Fruit fly (Drosophila melanogaster) whole organism, embryonic: Measurements from ENCODE around the gene CG11672.

Experiments used
- B-H1 ChIP-seq: fragments of 200-800 bp; sonication (Bioruptor generic); IDR thresholded peaks from 3 replicates; pipeline ENCODE4 v1.3.6; 2022; ENCODE audit warnings: missing biosample characterization, missing genetic modification characterization
- CG10366 ChIP-seq: fragments of 200-800 bp; sonication (Bioruptor generic); IDR thresholded peaks from 2 replicates; pipeline ENCODE4 v1.3.6; 2022; ENCODE audit warnings: missing biosample characterization, missing genetic modification characterization
- CG10462 ChIP-seq: fragments of 200-800 bp; sonication (Bioruptor generic); optimal IDR thresholded peaks from 2 replicates; lab custom pipeline; 2016; ENCODE audit warnings: missing biosample characterization, missing genetic modification characterization
- CG11456 ChIP-seq: fragments of 200-800 bp; sonication (Bioruptor generic); IDR thresholded peaks from 3 replicates; pipeline ENCODE4 v1.3.6; 2022; ENCODE audit warnings: missing biosample characterization, missing genetic modification characterization
- CG12104 ChIP-seq: fragments of 200-800 bp; sonication (Bioruptor generic); optimal IDR thresholded peaks from 3 replicates; lab custom pipeline; 2016; ENCODE audit warnings: missing biosample characterization, missing genetic modification characterization
- CG12155 ChIP-seq: fragments of 200-800 bp; sonication (Bioruptor generic); optimal IDR thresholded peaks from 3 replicates; lab custom pipeline; 2016; ENCODE audit warnings: missing biosample characterization, missing genetic modification characterization
- CG14667 ChIP-seq: fragments of 200-800 bp; sonication (Bioruptor generic); IDR thresholded peaks from 2 replicates; pipeline ENCODE4 v1.3.6; 2022; ENCODE audit warnings: missing biosample characterization, missing genetic modification characterization
- CG14710 ChIP-seq: fragments of 200-800 bp; sonication (Bioruptor generic); optimal IDR thresholded peaks from 3 replicates; lab custom pipeline; 2019; ENCODE audit warnings: missing biosample characterization, mild to moderate bottlenecking, missing genetic modification characterization, moderate library complexity
- CG16813 ChIP-seq: fragments of 200-800 bp; sonication (Bioruptor generic); IDR thresholded peaks from 3 replicates; pipeline ENCODE4 v1.3.6; 2022; ENCODE audit warnings: missing biosample characterization, missing genetic modification characterization; ENCODE audit not compliant: partially characterized antibody
- CG17328 ChIP-seq: fragments of 200-800 bp; sonication (Bioruptor generic); IDR thresholded peaks from 2 replicates; pipeline ENCODE4 v1.3.6; 2022; ENCODE audit warnings: missing biosample characterization, missing genetic modification characterization
- CG17568 ChIP-seq: fragments of 200-800 bp; sonication (Bioruptor generic); optimal IDR thresholded peaks from 2 replicates; lab custom pipeline; 2018; ENCODE audit warnings: missing biosample characterization, mild to moderate bottlenecking, missing genetic modification characterization, moderate library complexity
- CG17802 ChIP-seq: fragments of 200-800 bp; sonication (Bioruptor generic); optimal IDR thresholded peaks from 2 replicates; lab custom pipeline; 2018; ENCODE audit warnings: missing biosample characterization, mild to moderate bottlenecking, missing genetic modification characterization, moderate library complexity
- CG1792 ChIP-seq: fragments of 200-800 bp; sonication (Bioruptor generic); optimal IDR thresholded peaks from 2 replicates; lab custom pipeline; 2016; ENCODE audit warnings: missing biosample characterization, missing genetic modification characterization
- CG2678 ChIP-seq: fragments of 200-800 bp; sonication (Bioruptor generic); optimal IDR thresholded peaks from 3 replicates; lab custom pipeline; 2019; ENCODE audit warnings: missing biosample characterization, mild to moderate bottlenecking, missing genetic modification characterization, moderate library complexity
- CG2875 ChIP-seq: fragments of 200-800 bp; sonication (Bioruptor generic); optimal IDR thresholded peaks from 2 replicates; lab custom pipeline; 2017; ENCODE audit warnings: missing biosample characterization, mild to moderate bottlenecking, missing genetic modification characterization, missing genetic modification reagents
- CG30020 ChIP-seq: fragments of 200-800 bp; optimal IDR thresholded peaks from 2 replicates; lab custom pipeline; 2019; ENCODE audit warnings: missing biosample characterization, mild to moderate bottlenecking, missing genetic modification characterization, moderate library complexity
- CG3163 ChIP-seq: fragments of 200-800 bp; sonication (Bioruptor generic); optimal IDR thresholded peaks from 3 replicates; lab custom pipeline; 2016; ENCODE audit warnings: missing biosample characterization, missing genetic modification characterization
- CG6689 ChIP-seq: fragments of 200-800 bp; sonication (Bioruptor generic); IDR thresholded peaks from 2 replicates; pipeline ENCODE4 v1.3.6; 2022; ENCODE audit warnings: missing biosample characterization, missing genetic modification characterization
- CG7271 ChIP-seq: fragments of 200-800 bp; sonication (Bioruptor generic); optimal IDR thresholded peaks from 2 replicates; lab custom pipeline; 2018; ENCODE audit warnings: missing biosample characterization, mild to moderate bottlenecking, missing genetic modification characterization, moderate library complexity
- CG7928 ChIP-seq: fragments of 200-800 bp; sonication (Bioruptor generic); optimal IDR thresholded peaks from 2 replicates; lab custom pipeline; 2017; ENCODE audit warnings: missing biosample characterization, mild to moderate bottlenecking, missing genetic modification characterization
- CG8765 ChIP-seq: fragments of 200-800 bp; sonication (Bioruptor generic); IDR thresholded peaks from 2 replicates; pipeline ENCODE4 v1.3.6; 2022; ENCODE audit warnings: missing biosample characterization, missing genetic modification characterization
- CG9215 ChIP-seq: fragments of 200-800 bp; sonication (Bioruptor generic); IDR thresholded peaks from 2 replicates; pipeline ENCODE4 v1.3.6; 2022; ENCODE audit warnings: missing biosample characterization, missing genetic modification characterization
- CG9609 ChIP-seq: fragments of 200-800 bp; sonication (Bioruptor generic); optimal IDR thresholded peaks from 3 replicates; lab custom pipeline; 2016; ENCODE audit warnings: missing biosample characterization, missing genetic modification characterization
- Chrac-16 ChIP-seq: fragments of 200-800 bp; sonication (Bioruptor generic); optimal IDR thresholded peaks from 3 replicates; lab custom pipeline; 2016; ENCODE audit warnings: missing biosample characterization, missing genetic modification characterization
- H2.0 ChIP-seq: fragments of 200-800 bp; sonication (Bioruptor generic); IDR thresholded peaks from 2 replicates; pipeline ENCODE4 v1.3.6; 2022; ENCODE audit warnings: missing biosample characterization, missing genetic modification characterization
- Hand ChIP-seq: fragments of 200-800 bp; sonication (Bioruptor generic); optimal IDR thresholded peaks from 2 replicates; lab custom pipeline; 2017; ENCODE audit warnings: mild to moderate bottlenecking, missing biosample characterization, missing genetic modification reagents, missing genetic modification characterization
- Hr39 ChIP-seq: fragments of >200 bp; optimal IDR thresholded peaks from 2 replicates; lab custom pipeline; 2017
- Jarid2 ChIP-seq: fragments of 200-800 bp; sonication (Bioruptor generic); optimal IDR thresholded peaks from 3 replicates; lab custom pipeline; 2017; ENCODE audit warnings: mild to moderate bottlenecking, missing biosample characterization, missing genetic modification reagents, missing genetic modification characterization
- Meics ChIP-seq: fragments of 200-800 bp; sonication (Bioruptor generic); optimal IDR thresholded peaks from 2 replicates; lab custom pipeline; 2017; ENCODE audit warnings: missing biosample characterization, mild to moderate bottlenecking, missing genetic modification characterization
- NFAT ChIP-seq: fragments of 200-800 bp; sonication (Bioruptor generic); IDR thresholded peaks from 2 replicates; pipeline ENCODE4 v1.3.6; 2022; ENCODE audit warnings: missing biosample characterization, missing genetic modification characterization
- Nf-YC ChIP-seq: fragments of 200-800 bp; optimal IDR thresholded peaks from 3 replicates; lab custom pipeline; 2019; ENCODE audit warnings: missing biosample characterization, mild to moderate bottlenecking, missing genetic modification characterization, moderate library complexity
- PHDP ChIP-seq: fragments of 200-800 bp; sonication (Bioruptor generic); optimal IDR thresholded peaks from 3 replicates; lab custom pipeline; 2018; ENCODE audit warnings: missing biosample characterization, mild to moderate bottlenecking, missing genetic modification characterization, moderate library complexity
- Ravus ChIP-seq: fragments of 200-800 bp; sonication (Bioruptor generic); IDR thresholded peaks from 2 replicates; pipeline ENCODE4 v1.3.6; 2022; ENCODE audit warnings: missing biosample characterization, missing genetic modification characterization
- Stat92E ChIP-seq, 3 experiments: fragments of >200 bp in 2 of 3; fragments of 200-800 bp in 1 of 3; sonication (Bioruptor generic) in 1 of 3; optimal IDR thresholded peaks; 2 replicates each; lab custom pipeline; 2017 to 2019; ENCODE audit warnings: missing biosample characterization in 3 of 3, missing genetic modification characterization in 3 of 3, mild to moderate bottlenecking in 1 of 3, moderate library complexity in 1 of 3
- ara ChIP-seq: fragments of 200-800 bp; sonication (Bioruptor generic); IDR thresholded peaks from 2 replicates; pipeline ENCODE4 v1.3.6; 2022; ENCODE audit warnings: missing biosample characterization, missing genetic modification characterization
- chn ChIP-seq: fragments of 200-800 bp; sonication (Bioruptor generic); optimal IDR thresholded peaks from 2 replicates; lab custom pipeline; 2016; ENCODE audit warnings: missing biosample characterization, missing genetic modification characterization
- crol ChIP-seq: fragments of 200-800 bp; sonication (Bioruptor generic); IDR thresholded peaks from 2 replicates; pipeline ENCODE4 v1.3.6; 2022; ENCODE audit warnings: missing biosample characterization, missing genetic modification characterization
- dm ChIP-seq: fragments of 200-800 bp; sonication (Bioruptor generic); optimal IDR thresholded peaks from 3 replicates; lab custom pipeline; 2016; ENCODE audit warnings: missing biosample characterization, missing genetic modification characterization
- dysf ChIP-seq: fragments of 200-800 bp; sonication (Bioruptor generic); IDR thresholded peaks from 3 replicates; pipeline ENCODE4 v1.3.6; 2022; ENCODE audit warnings: missing biosample characterization, missing genetic modification characterization
- grau ChIP-seq: fragments of 200-800 bp; optimal IDR thresholded peaks from 3 replicates; lab custom pipeline; 2019; ENCODE audit warnings: missing biosample characterization, mild to moderate bottlenecking, missing genetic modification characterization, moderate library complexity
- gt ChIP-seq: fragments of 200-800 bp; sonication (Bioruptor generic); IDR thresholded peaks from 2 replicates; pipeline ENCODE4 v1.3.6; 2022; ENCODE audit warnings: missing biosample characterization, missing genetic modification characterization
- hb ChIP-seq: fragments of 200-800 bp; sonication (Bioruptor generic); IDR thresholded peaks from 3 replicates; pipeline ENCODE4 v1.3.6; 2022; ENCODE audit warnings: missing biosample characterization, missing genetic modification characterization; ENCODE audit not compliant: partially characterized antibody
- lbe ChIP-seq: fragments of 200-800 bp; sonication (Bioruptor generic); optimal IDR thresholded peaks from 2 replicates; lab custom pipeline; 2016; ENCODE audit warnings: missing biosample characterization, mild to moderate bottlenecking, missing genetic modification characterization
- nau ChIP-seq: fragments of 200-800 bp; sonication (Bioruptor generic); optimal IDR thresholded peaks from 3 replicates; lab custom pipeline; 2017; ENCODE audit warnings: missing biosample characterization, mild to moderate bottlenecking, missing genetic modification characterization, missing genetic modification reagents
- otp ChIP-seq: fragments of 200-800 bp; sonication (Bioruptor generic); IDR thresholded peaks from 3 replicates; pipeline ENCODE4, ENCODE4 v1.3.6; 2022; ENCODE audit warnings: missing biosample characterization, missing genetic modification characterization
- pum ChIP-seq: fragments of 200-800 bp; sonication (Bioruptor generic); optimal IDR thresholded peaks from 2 replicates; lab custom pipeline; 2016; ENCODE audit warnings: missing biosample characterization, missing genetic modification characterization
- pzg ChIP-seq: fragments of 200-800 bp; sonication (Bioruptor generic); optimal IDR thresholded peaks from 3 replicates; lab custom pipeline; 2018; ENCODE audit warnings: missing biosample characterization, mild to moderate bottlenecking, missing genetic modification characterization, moderate library complexity
- shn ChIP-seq: fragments of 200-800 bp; sonication (Bioruptor generic); optimal IDR thresholded peaks from 3 replicates; lab custom pipeline; 2016; ENCODE audit warnings: missing biosample characterization, missing genetic modification characterization
- stc ChIP-seq: fragments of 200-800 bp; sonication (Bioruptor generic); IDR thresholded peaks from 2 replicates; pipeline ENCODE4 v1.3.6; 2022; ENCODE audit warnings: missing biosample characterization, missing genetic modification characterization
- stwl ChIP-seq: fragments of 200-800 bp; sonication (Bioruptor generic); optimal IDR thresholded peaks from 3 replicates; lab custom pipeline; 2018; ENCODE audit warnings: missing biosample characterization, mild to moderate bottlenecking, missing genetic modification characterization, moderate library complexity
- tna ChIP-seq: fragments of 200-800 bp; sonication (Bioruptor generic); IDR thresholded peaks from 2 replicates; pipeline ENCODE4 v1.3.6; 2022; ENCODE audit warnings: missing biosample characterization, missing genetic modification characterization; ENCODE audit not compliant: partially characterized antibody
- toy ChIP-seq: fragments of 200-800 bp; sonication (Bioruptor generic); IDR thresholded peaks from 2 replicates; pipeline ENCODE4 v1.3.6; 2022; ENCODE audit warnings: missing biosample characterization, missing genetic modification characterization

CG11672 gene

DNA sequence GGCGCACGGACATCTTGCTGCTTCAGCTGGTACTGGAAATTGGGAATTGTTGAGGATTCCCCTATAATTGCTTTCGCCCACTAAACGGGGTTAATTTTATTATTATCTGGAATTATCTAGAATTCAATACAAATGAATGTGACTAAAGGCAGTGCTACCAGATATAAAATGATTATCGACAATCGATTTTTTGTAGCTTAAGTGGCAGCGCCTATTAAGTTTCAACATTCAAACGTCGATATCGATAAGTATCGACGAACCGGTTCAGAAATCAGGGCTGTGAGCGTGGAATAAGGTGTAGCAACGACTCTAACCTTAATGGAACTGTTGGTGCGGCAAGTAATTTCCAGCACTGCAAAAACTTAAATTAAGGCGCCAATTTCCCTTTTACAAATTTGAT is 14.7 kb upstream of the CG11672 start, which contains the start of gene Sgt1 (continued):
- TF ChIP-seq ara (GFP tag; lab: Robert Waterston, UW) (no peak), gt (no peak), CG7271 (tag; lab: Kevin White, UChicago) (no peak), CG12104 (GFP tag; lab: Kevin White, UChicago) (no peak), Meics (no peak), CG11456 (GFP tag; lab: Robert Waterston, UW) (no peak), Ravus (GFP tag; lab: Robert Waterston, UW) (no peak), CG17328 (GFP tag; lab: Robert Waterston, UW) (no peak), hb (GFP tag; lab: Robert Waterston, UW) (peak; percentile 80), Chrac-16 (GFP tag; lab: Kevin White, UChicago) (peak; percentile 8), CG3163 (no peak), CG7928 (GFP tag; lab: Kevin White, UChicago) (peak; percentile 94), Jarid2 (no peak), CG9215 (GFP tag; lab: Robert Waterston, UW) (no peak), CG1792 (GFP tag; lab: Kevin White, UChicago) (peak; percentile 57), CG30020 (tag; lab: Kevin White, UChicago) (peak; percentile 45), Nf-YC (tag; lab: Kevin White, UChicago) (peak; percentile 35), lbe (GFP tag; lab: Kevin White, UChicago) (no peak), chn (GFP tag; lab: Kevin White, UChicago) (peak; percentile 43), shn (peak; percentile 50), CG6689 (GFP tag; lab: Robert Waterston, UW) (no peak), NFAT (GFP tag; lab: Robert Waterston, UW) (peak; percentile 66; the same call in 1 of the 2 replicates), B-H1 (no peak), CG16813 (GFP tag; lab: Robert Waterston, UW) (peak; percentile 81), PHDP (tag; lab: Kevin White, UChicago) (peak; percentile 6), dm (peak; percentile 41), CG8765 (0 out of 2 replicates have a peak, but pooled peaks have one; percentile 9), CG9609 (peak; percentile 59), CG10462 (no peak), Stat92E (GFP tag; optimal IDR thresholded peaks at IDR 0.05; lab: Kevin White, UChicago) (peak in 1 of 3 experiments; percentile 86), crol (GFP tag; lab: Robert Waterston, UW) (no peak), Hr39 (no peak), stc (GFP tag; lab: Robert Waterston, UW) (no peak), pum (GFP tag; lab: Kevin White, UChicago) (peak; percentile 12), toy (GFP tag; lab: Robert Waterston, UW) (no peak), pzg (peak; percentile 99), Hand (GFP tag; lab: Kevin White, UChicago) (no peak), grau (peak; percentile 36), tna (GFP tag; lab: Robert Waterston, UW) (peak; percentile 85), dysf (GFP tag; lab: Robert Waterston, UW) (no peak), CG17802 (tag; lab: Kevin White, UChicago) (no peak), CG17568 (GFP tag; lab: Kevin White, UChicago) (no peak), CG10366 (GFP tag; lab: Robert Waterston, UW) (no peak), nau (GFP tag; lab: Kevin White, UChicago) (no peak), stwl (peak; percentile 96), CG14710 (tag; lab: Kevin White, UChicago) (peak; percentile 69), CG2678 (tag; lab: Kevin White, UChicago) (no peak), CG2875 (GFP tag; lab: Kevin White, UChicago) (no peak), CG12155 (GFP tag; lab: Kevin White, UChicago) (peak; percentile 44), CG14667 (no peak), H2.0 (GFP tag; lab: Robert Waterston, UW) (no peak), otp (no peak)
